Fruit fly (Drosophila melanogaster): ENCODE data around the gene PIG-K.

PIG-K gene

DNA sequence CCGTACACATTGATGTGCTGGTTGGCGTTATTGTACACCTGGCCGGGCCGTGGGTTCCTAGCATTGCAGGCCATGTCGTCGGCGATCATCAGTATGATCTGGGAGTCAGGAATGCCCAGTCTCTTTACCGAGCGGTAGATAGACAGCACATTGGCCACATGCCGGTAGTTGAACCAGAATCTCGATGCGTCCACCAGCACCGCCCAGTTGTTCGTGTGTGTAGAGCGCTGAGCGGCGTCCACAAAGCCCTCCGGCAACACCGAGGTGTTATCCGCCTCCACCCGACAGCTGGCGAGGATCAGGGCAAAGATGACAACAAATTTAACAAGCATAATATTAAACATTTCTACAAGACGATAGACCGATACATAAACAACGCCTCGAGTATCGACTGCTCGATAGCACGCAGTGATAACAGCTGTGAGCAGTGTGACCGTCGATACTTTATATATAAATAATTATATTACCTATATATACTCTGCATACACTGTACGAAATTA lies at the start of gene PIG-K (continued):
- peak; percentile 64 for TF ChIP-seq Scr (GFP tag; IDR thresholded peaks at IDR 0.05; ENCODE audit: partially characterized antibody)
- peak; percentile 94 for TF ChIP-seq zf30C (GFP tag; optimal IDR thresholded peaks at IDR 0.05)
- TF ChIP-seq tna (GFP tag; IDR thresholded peaks at IDR 0.05; ENCODE audit: partially characterized antibody): 0 out of 2 replicates have a peak, but pooled peaks have one; percentile 45
- peak; percentile 55 for TF ChIP-seq bbx (GFP tag; IDR thresholded peaks at IDR 0.05; ENCODE audit: partially characterized antibody)
- TF ChIP-seq Bgb (GFP tag; IDR thresholded peaks at IDR 0.05; ENCODE audit: partially characterized antibody): peak; percentile 30; the same call in 1 of the 2 replicates
- TF ChIP-seq YL-1 (GFP tag; optimal IDR thresholded peaks at IDR 0.05): peak; percentile 27
- no peak for TF ChIP-seq gem (tag; optimal IDR thresholded peaks at IDR 0.05)
- TF ChIP-seq CG2129 (GFP tag; IDR thresholded peaks at IDR 0.05; ENCODE audit: partially characterized antibody): peak; percentile 19; the same call in 1 of the 2 replicates
- no peak for TF ChIP-seq Hand (GFP tag; optimal IDR thresholded peaks at IDR 0.05)
- TF ChIP-seq sug (tag; optimal IDR thresholded peaks at IDR 0.05): no peak
- no peak for TF ChIP-seq CG7745 (tag; optimal IDR thresholded peaks at IDR 0.05)
- TF ChIP-seq CG15696 (tag; optimal IDR thresholded peaks at IDR 0.05): no peak
- TF ChIP-seq scrt (GFP tag; optimal IDR thresholded peaks at IDR 0.05): no peak

DNA sequence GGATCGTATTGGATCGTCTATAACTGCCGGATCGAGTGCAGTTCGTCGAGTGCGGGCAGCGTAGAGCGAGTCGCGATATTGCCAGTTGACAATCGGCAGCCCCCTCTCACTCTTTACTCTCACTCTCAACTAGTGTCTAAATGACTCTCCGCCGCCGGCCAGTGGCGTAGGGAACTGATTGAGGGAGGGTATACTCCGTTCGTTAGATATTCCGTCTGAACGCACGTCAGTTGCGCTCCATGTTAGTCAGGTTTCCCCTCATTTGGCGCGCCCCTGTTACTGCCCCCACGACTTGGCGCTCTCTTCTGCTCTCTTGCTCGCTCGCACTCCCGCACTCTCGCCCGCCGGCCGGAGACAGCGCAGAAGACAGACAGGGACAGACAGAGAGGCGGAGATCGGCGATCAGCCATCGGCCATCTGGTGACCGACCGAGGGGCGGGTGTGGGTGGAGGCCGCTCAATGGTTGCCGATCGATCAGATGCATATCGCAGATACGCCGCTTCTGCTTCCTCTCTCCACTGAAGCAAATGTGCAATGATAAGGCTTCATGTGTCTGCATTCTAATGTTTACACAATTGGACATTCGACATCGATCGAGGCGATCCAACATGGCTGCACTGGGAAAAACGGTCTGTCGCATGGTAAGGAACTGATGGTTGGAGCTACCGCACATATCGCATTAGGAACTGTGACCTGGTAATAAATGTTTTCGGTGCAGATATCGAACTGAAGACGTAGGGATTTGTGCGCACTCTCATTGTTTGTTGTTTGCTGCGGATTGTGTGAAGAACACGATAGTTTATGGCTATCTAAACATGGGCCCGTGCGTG lies 41.1 kb upstream of the PIG-K start, which contains the start of gene moody:
Gene moody (minus strand): TSS at position 51 of the 830 bp plus-strand sequence.
- TF ChIP-seq CG13624 (GFP tag; optimal IDR thresholded peaks at IDR 0.05) (peak; percentile 98), gfzf (GFP tag; optimal IDR thresholded peaks at IDR 0.05) (peak; percentile 24), HLH4C (GFP tag; IDR thresholded peaks at IDR 0.05; ENCODE audit: partially characterized antibody) (0 out of 3 replicates have a peak, but pooled peaks have one; percentile 23), CoRest (tag; optimal IDR thresholded peaks at IDR 0.05) (peak; percentile 95), CG4730 (GFP tag; IDR thresholded peaks at IDR 0.05) (peak; percentile 97), Mad (GFP tag; optimal IDR thresholded peaks at IDR 0.05) (peak; percentile 97), CG12071 (GFP tag; optimal IDR thresholded peaks at IDR 0.05) (peak; percentile 98), Dek (tag; optimal IDR thresholded peaks at IDR 0.05) (peak; percentile 97), Deaf1 (tag; optimal IDR thresholded peaks at IDR 0.05) (peak; percentile 86), chif (GFP tag; optimal IDR thresholded peaks at IDR 0.05) (peak; percentile 96 to 97), sna (GFP tag; IDR thresholded peaks at IDR 0.05; ENCODE audit: partially characterized antibody) (0 out of 2 replicates have a peak, but pooled peaks have one; percentile 17), pan (optimal IDR thresholded peaks at IDR 0.05) (no peak), pan (GFP tag; optimal IDR thresholded peaks at IDR 0.05 in 1 of 2, IDR thresholded peaks at IDR 0.05 in 1 of 2) (peak in 1 of 2 experiments; percentile 99), fru (optimal IDR thresholded peaks at IDR 0.05) (no peak), psq (GFP tag; optimal IDR thresholded peaks at IDR 0.05) (peak; percentile 89), CG7928 (GFP tag; optimal IDR thresholded peaks at IDR 0.05) (peak; percentile 79), CG17361 (GFP tag; IDR thresholded peaks at IDR 0.05) (peak; percentile 93), ranshi (GFP tag; IDR thresholded peaks at IDR 0.05) (peak; percentile 98), Atf6 (GFP tag; IDR thresholded peaks at IDR 0.05) (peak; percentile 98), Bteb2 (GFP tag; optimal IDR thresholded peaks at IDR 0.05) (peak; percentile 97), insv (GFP tag; optimal IDR thresholded peaks at IDR 0.05) (peak in 1 of 2 experiments; percentile 82), CG10274 (GFP tag; optimal IDR thresholded peaks at IDR 0.05) (peak; percentile 92), CG43689 (GFP tag; IDR thresholded peaks at IDR 0.05) (peak; percentile 97), ato (GFP tag; IDR thresholded peaks at IDR 0.05; ENCODE audit: partially characterized antibody) (no peak), Bdp1 (GFP tag; optimal IDR thresholded peaks at IDR 0.05) (peak; percentile 88), CG18599 (GFP tag; optimal IDR thresholded peaks at IDR 0.05) (peak; percentile 99), D19A (tag; optimal IDR thresholded peaks at IDR 0.05) (peak; percentile 91), gro (GFP tag; optimal IDR thresholded peaks at IDR 0.05) (peak; percentile 98), Six4 (GFP tag; optimal IDR thresholded peaks at IDR 0.05) (peak; percentile 95), crp (GFP tag; optimal IDR thresholded peaks at IDR 0.05) (peak in 1 of 2 experiments; percentile 66), bcd (GFP tag; optimal IDR thresholded peaks at IDR 0.05) (peak; percentile 97), tna (GFP tag; IDR thresholded peaks at IDR 0.05; ENCODE audit: partially characterized antibody) (no peak), dimm (GFP tag; IDR thresholded peaks at IDR 0.05) (peak; percentile 93), grau (tag; optimal IDR thresholded peaks at IDR 0.05) (peak; percentile 95)
